Worm (Caenorhabditis elegans): ENCODE measurements around the gene ZK1058.3.

The ZK1058.3 gene

ce11 chrIII:3906481-3906880 lies 12.2 kb upstream of the ZK1058.3 start:
- no peak for TF ChIP-seq ztf-11 (tag; optimal IDR thresholded peaks at IDR 0.05)
- no peak for TF ChIP-seq pha-4 (tag; optimal IDR thresholded peaks at IDR 0.05)
- TF ChIP-seq nhr-43 (tag; optimal IDR thresholded peaks at IDR 0.05; ENCODE audit: poor library complexity, severe bottlenecking) = no peak

ce11 chrIII:3907587-3907986 lies 11.1 kb upstream of the ZK1058.3 start, which contains the start of gene mmcm-1:
mmcm-1 (minus strand) TSS chrIII:3907687.
- TF ChIP-seq nhr-77 (tag; optimal IDR thresholded peaks at IDR 0.05) (no peak), ceh-82 (tag; optimal IDR thresholded peaks at IDR 0.05) (no peak), ceh-28 (tag; optimal IDR thresholded peaks at IDR 0.05) (no peak), nhr-11 (tag; optimal IDR thresholded peaks at IDR 0.05) (no peak), hmg-11 (tag; optimal IDR thresholded peaks at IDR 0.05) (no peak), elt-3 (tag; optimal IDR thresholded peaks at IDR 0.05) (no peak)

DNA sequence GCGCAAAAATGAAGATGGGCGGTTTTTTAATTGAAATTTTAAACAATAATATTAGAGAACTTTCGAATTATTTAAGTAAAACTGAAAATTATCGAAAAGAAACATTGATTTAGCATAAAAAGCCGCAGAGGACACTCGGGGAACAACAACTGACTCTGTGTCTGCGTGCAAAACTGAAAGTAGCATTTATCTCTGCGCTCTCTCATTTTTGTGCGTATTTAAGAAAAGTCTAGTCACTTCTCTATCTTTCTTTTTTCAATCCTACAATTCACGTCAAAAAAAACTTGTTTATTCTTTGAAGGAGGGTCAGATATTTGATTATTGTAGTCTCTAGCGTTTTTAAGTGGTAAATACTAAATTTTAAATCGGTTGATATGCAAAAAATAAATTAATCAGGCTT lies 10.5 kb upstream of the ZK1058.3 start:
- TF ChIP-seq ZK546.5 (tag; optimal IDR thresholded peaks at IDR 0.05) = no peak
- no peak for TF ChIP-seq R02D3.7 (tag; optimal IDR thresholded peaks at IDR 0.05)
- no peak for TF ChIP-seq sea-2 (GFP tag; optimal IDR thresholded peaks at IDR 0.05)
- peak; percentile 41 for TF ChIP-seq hmg-11 (tag; optimal IDR thresholded peaks at IDR 0.05)
- TF ChIP-seq nhr-23 (tag; optimal IDR thresholded peaks at IDR 0.05) = no peak
- TF ChIP-seq nhr-12 (tag; optimal IDR thresholded peaks at IDR 0.05) = no peak
- TF ChIP-seq ceh-9 (tag; optimal IDR thresholded peaks at IDR 0.05) = no peak
- TF ChIP-seq ztf-11 (tag; optimal IDR thresholded peaks at IDR 0.05) = no peak
- TF ChIP-seq nhr-237 (tag; optimal IDR thresholded peaks at IDR 0.05) = no peak
- TF ChIP-seq elt-1 (tag; optimal IDR thresholded peaks at IDR 0.05) = no peak
- peak; percentile 29 for TF ChIP-seq pha-4 (tag; optimal IDR thresholded peaks at IDR 0.05)
- TF ChIP-seq elt-2 (tag; optimal IDR thresholded peaks at IDR 0.05) = peak; percentile 20
- TF ChIP-seq egl-27 (tag; optimal IDR thresholded peaks at IDR 0.05) = no peak
- no peak for TF ChIP-seq ceh-28 (tag; optimal IDR thresholded peaks at IDR 0.05)
- peak; percentile 17 for TF ChIP-seq ama-1 (optimal IDR thresholded peaks at IDR 0.05)
- TF ChIP-seq nhr-25 (tag; optimal IDR thresholded peaks at IDR 0.05) = no peak
- TF ChIP-seq mdl-1 (tag; optimal IDR thresholded peaks at IDR 0.05) = no peak
- no peak for TF ChIP-seq mml-1 (tag; optimal IDR thresholded peaks at IDR 0.05)
- no peak for TF ChIP-seq ceh-16 (tag; optimal IDR thresholded peaks at IDR 0.05)
- no peak for TF ChIP-seq nhr-11 (tag; optimal IDR thresholded peaks at IDR 0.05)
- TF ChIP-seq nhr-67 (tag; optimal IDR thresholded peaks at IDR 0.05) = no peak
- TF ChIP-seq aly-2 (tag; optimal IDR thresholded peaks at IDR 0.05) = no peak
- peak; percentile 43 for TF ChIP-seq nfya-1 (tag; optimal IDR thresholded peaks at IDR 0.05; ENCODE audit: insufficient read depth)

- TF ChIP-seq R02D3.7 (tag; optimal IDR thresholded peaks at IDR 0.05) = no peak
- no peak for TF ChIP-seq nhr-77 (tag; optimal IDR thresholded peaks at IDR 0.05)
- TF ChIP-seq lsy-12 (tag; optimal IDR thresholded peaks at IDR 0.05) = no peak
- no peak for TF ChIP-seq sea-2 (GFP tag; optimal IDR thresholded peaks at IDR 0.05)
- no peak for TF ChIP-seq ama-1 (optimal IDR thresholded peaks at IDR 0.05)
- TF ChIP-seq hmg-11 (tag; optimal IDR thresholded peaks at IDR 0.05) = no peak
Measured at ce11 chrIII:3914049-3914448, 4.6 kb upstream of the ZK1058.3 start, which contains the start of gene pat-3. pat-3 (minus strand) TSS chrIII:3914149.

DNA sequence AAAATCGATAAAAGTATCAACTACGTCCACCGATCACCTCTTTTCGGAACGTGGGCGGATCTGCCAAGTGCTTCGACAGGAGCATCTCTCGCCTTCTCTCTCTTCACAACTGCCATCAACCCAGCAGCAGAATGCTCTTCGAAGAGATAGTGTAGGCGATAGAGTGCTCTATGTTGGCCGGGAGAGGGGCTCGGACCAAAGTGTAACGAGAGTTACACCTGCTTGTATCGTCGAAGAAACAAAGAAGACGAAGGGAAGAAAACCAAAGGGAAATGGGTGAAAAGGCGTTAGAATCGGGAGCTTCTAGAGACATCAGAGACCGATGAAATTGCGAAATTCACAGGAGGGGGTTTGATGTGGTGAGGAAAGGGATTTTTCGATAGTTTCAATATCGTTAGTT lies 3.8 kb upstream of the ZK1058.3 start:
- TF ChIP-seq lin-39 (tag; optimal IDR thresholded peaks at IDR 0.05) (peak; percentile 3), nhr-67 (tag; optimal IDR thresholded peaks at IDR 0.05) (no peak)

ce11 chrIII:3915705-3916104 lies 3.0 kb upstream of the ZK1058.3 start:
- TF ChIP-seq hmg-11 (tag; optimal IDR thresholded peaks at IDR 0.05) = peak; percentile 20
- no peak for TF ChIP-seq fos-1 (tag; optimal IDR thresholded peaks at IDR 0.05)

DNA sequence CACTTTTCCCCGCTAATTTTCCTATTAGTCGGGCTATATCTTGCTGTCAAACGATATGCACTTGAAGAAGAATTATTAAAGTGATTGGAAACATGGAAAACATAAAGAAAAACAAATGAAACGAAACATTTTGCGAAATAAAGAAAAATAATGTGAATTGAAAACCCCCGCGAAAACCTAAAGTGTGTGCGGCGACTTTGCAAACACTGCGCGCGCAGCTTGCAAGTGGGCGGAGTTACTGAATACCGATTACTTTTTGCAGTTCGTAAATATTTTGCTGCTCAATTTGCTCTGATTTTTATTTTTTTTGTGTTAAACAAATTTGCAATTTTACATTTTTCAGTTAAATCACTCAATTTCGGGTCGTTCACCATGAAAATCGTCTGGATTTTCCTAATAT lies 2.0 kb upstream of the ZK1058.3 start, which contains the start of gene ccdc-47:
ccdc-47 (plus strand) TSS at position 344 of the 400 bp plus-strand sequence.
- TF ChIP-seq unc-39 (tag; optimal IDR thresholded peaks at IDR 0.05) (no peak), hmg-11 (tag; optimal IDR thresholded peaks at IDR 0.05) (peak; percentile 83), nhr-23 (tag; optimal IDR thresholded peaks at IDR 0.05) (peak; percentile 28), tbx-2 (tag; optimal IDR thresholded peaks at IDR 0.05) (no peak), elt-2 (tag; optimal IDR thresholded peaks at IDR 0.05) (peak; percentile 37), nhr-11 (tag; optimal IDR thresholded peaks at IDR 0.05) (no peak), lin-39 (tag; optimal IDR thresholded peaks at IDR 0.05) (peak; percentile 61), aly-2 (tag; optimal IDR thresholded peaks at IDR 0.05) (no peak), nfya-1 (tag; optimal IDR thresholded peaks at IDR 0.05; ENCODE audit: insufficient read depth) (peak; percentile 74), sea-2 (GFP tag; optimal IDR thresholded peaks at IDR 0.05) (no peak), nhr-43 (tag; optimal IDR thresholded peaks at IDR 0.05; ENCODE audit: poor library complexity, severe bottlenecking) (peak; percentile 50), snpc-4 (tag; optimal IDR thresholded peaks at IDR 0.05) (peak; percentile 64), lin-15B (tag; optimal IDR thresholded peaks at IDR 0.05) (peak; percentile 30), nhr-25 (tag; optimal IDR thresholded peaks at IDR 0.05) (peak; percentile 22), R02D3.7 (tag; optimal IDR thresholded peaks at IDR 0.05) (peak; percentile 13), skn-1 (tag; optimal IDR thresholded peaks at IDR 0.05) (peak; percentile 26), pha-4 (tag; optimal IDR thresholded peaks at IDR 0.05) (peak; percentile 86)
